Worm (Caenorhabditis elegans) whole organism, L4 larva: Measurements from ENCODE around the gene gex-2.

Experiments
- R02D3.7 ChIP-seq: fragments of 150-350 bp; sonication (generic microtip); optimal IDR thresholded peaks from 3 replicates; lab custom pipeline; 2014; ENCODE audit warnings: missing biosample characterization, missing genetic modification characterization
- T20F7.1 ChIP-seq: fragments of 200-800 bp; sonication (Bioruptor generic); optimal IDR thresholded peaks from 2 replicates; lab custom pipeline; 2018; ENCODE audit warnings: mild to moderate bottlenecking, missing genetic modification characterization, missing compliant biosample characterization
- Y105C5A.15 ChIP-seq: fragments of 200-800 bp; sonication (Bioruptor generic); IDR thresholded peaks from 2 replicates; pipeline ENCODE4 v1.3.6; 2022; ENCODE audit warnings: missing genetic modification characterization, missing compliant biosample characterization
- Y75B8A.6 ChIP-seq: fragments of 200-800 bp; sonication (Bioruptor generic); IDR thresholded peaks from 2 replicates; pipeline ENCODE4 v1.3.6; 2022; ENCODE audit warnings: missing genetic modification reagents, missing genetic modification characterization, missing compliant biosample characterization
- ZK337.2 ChIP-seq: fragments of 200-800 bp; sonication (Bioruptor generic); IDR thresholded peaks from 2 replicates; pipeline ENCODE4 v1.3.6; 2022; ENCODE audit warnings: missing genetic modification reagents, missing genetic modification characterization, missing compliant biosample characterization
- ceh-20 ChIP-seq: fragments of 200-800 bp; sonication (Bioruptor generic); IDR thresholded peaks from 2 replicates; pipeline ENCODE4 v1.3.6; 2022; ENCODE audit warnings: missing genetic modification reagents, missing genetic modification characterization, missing compliant biosample characterization
- ceh-62 ChIP-seq: sonication (generic microtip); optimal IDR thresholded peaks from 2 replicates; lab custom pipeline; 2017; ENCODE audit warnings: missing biosample characterization, missing genetic modification characterization
- cey-2 ChIP-seq: sonication (generic microtip); optimal IDR thresholded peaks from 3 replicates; lab custom pipeline; 2017; ENCODE audit warnings: missing genetic modification characterization, mild to moderate bottlenecking, missing compliant biosample characterization, antibody characterized with exemption, borderline replicate concordance; ENCODE audit not compliant: insufficient read depth
- daf-16 ChIP-seq, 3 experiments: sonication (generic microtip); optimal IDR thresholded peaks; 2 replicates each; lab custom pipeline; 2016 to 2017; ENCODE audit warnings: missing genetic modification characterization in 3 of 3, missing genetic modification reagents in 3 of 3, mild to moderate bottlenecking in 2 of 3, missing compliant biosample characterization in 2 of 3, missing biosample characterization in 1 of 3, moderate library complexity in 1 of 3
- dmd-6 ChIP-seq: fragments of 200-800 bp; sonication (Bioruptor generic); IDR thresholded peaks from 2 replicates; pipeline ENCODE4 v1.3.6; 2022; ENCODE audit warnings: missing genetic modification reagents, missing genetic modification characterization, missing compliant biosample characterization
- dmd-9 ChIP-seq: fragments of 200-800 bp; sonication (Bioruptor generic); IDR thresholded peaks from 2 replicates; pipeline ENCODE4 v1.3.6; 2022; ENCODE audit warnings: missing genetic modification reagents, missing genetic modification characterization, missing compliant biosample characterization
- egl-27 ChIP-seq: sonication (generic microtip); optimal IDR thresholded peaks from 3 replicates; lab custom pipeline; 2017; ENCODE audit warnings: missing biosample characterization, missing genetic modification reagents, missing genetic modification characterization
- jun-1 ChIP-seq: fragments of 150-350 bp; optimal IDR thresholded peaks from 2 replicates; lab custom pipeline; 2014; ENCODE audit warnings: missing biosample characterization, missing genetic modification reagents, missing genetic modification characterization
- lim-7 ChIP-seq: fragments of 200-800 bp; sonication (Bioruptor generic); IDR thresholded peaks from 2 replicates; pipeline ENCODE4 v1.3.6; 2022; ENCODE audit warnings: missing genetic modification characterization, missing compliant biosample characterization
- lin-1 ChIP-seq: fragments of 200-800 bp; sonication (Bioruptor generic); IDR thresholded peaks from 2 replicates; pipeline ENCODE4 v1.3.6; 2022; ENCODE audit warnings: missing genetic modification reagents, missing genetic modification characterization, missing compliant biosample characterization
- lir-3 ChIP-seq: sonication (generic microtip); optimal IDR thresholded peaks from 2 replicates; lab custom pipeline; 2016; ENCODE audit warnings: mild to moderate bottlenecking, missing genetic modification characterization, missing compliant biosample characterization
- lsy-2 ChIP-seq, 2 experiments: fragments of 150-350 bp in 1 of 2; sonication (generic microtip) in 1 of 2; optimal IDR thresholded peaks; 2 replicates each; lab custom pipeline; 2014 to 2017; ENCODE audit warnings: missing biosample characterization in 2 of 2, missing genetic modification characterization in 2 of 2
- madf-5 ChIP-seq, 2 experiments: fragments of 200-800 bp; sonication (Bioruptor generic); IDR thresholded peaks; 2 replicates each; pipeline ENCODE4 v1.3.6; 2022; ENCODE audit warnings: missing compliant biosample characterization in 2 of 2, missing genetic modification characterization in 2 of 2
- madf-9 ChIP-seq: fragments of 200-800 bp; sonication (Bioruptor generic); conservative IDR thresholded peaks from 2 replicates; pipeline ENCODE4 v1.3.6; 2022; ENCODE audit warnings: missing genetic modification reagents, missing genetic modification characterization, missing compliant biosample characterization
- mes-2 ChIP-seq: sonication (generic microtip); optimal IDR thresholded peaks from 2 replicates; lab custom pipeline; 2016; ENCODE audit warnings: missing genotype, mild to moderate bottlenecking, missing genetic modification characterization, missing compliant biosample characterization; ENCODE audit not compliant: poor library complexity, severe bottlenecking
- nhr-77 ChIP-seq: fragments of 150-350 bp; optimal IDR thresholded peaks from 2 replicates; lab custom pipeline; 2014; ENCODE audit warnings: missing biosample characterization, missing genetic modification characterization
- pha-4 ChIP-seq, 2 experiments: fragments of 150-350 bp in 1 of 2; fragments of 200-800 bp in 1 of 2; sonication (Bioruptor generic) in 1 of 2; IDR thresholded peaks in 1 of 2; optimal IDR thresholded peaks in 1 of 2; 2 replicates each; pipeline versions ENCODE4 v1.3.6 to Lab custom; 2014 to 2022; ENCODE audit warnings: missing genetic modification characterization in 2 of 2, missing genetic modification reagents in 2 of 2, missing biosample characterization in 1 of 2, missing compliant biosample characterization in 1 of 2
- set-16 ChIP-seq: fragments of 200-800 bp; sonication (Bioruptor generic); IDR thresholded peaks from 2 replicates; pipeline ENCODE4 v1.3.6; 2022; ENCODE audit warnings: missing genetic modification reagents, missing genetic modification characterization, missing compliant biosample characterization
- snpc-1.2 ChIP-seq: fragments of 200-800 bp; sonication (Bioruptor generic); IDR thresholded peaks from 2 replicates; pipeline ENCODE4 v1.3.6; 2022; ENCODE audit warnings: missing genetic modification reagents, missing genetic modification characterization, missing compliant biosample characterization
- spr-1 ChIP-seq: sonication (generic microtip); optimal IDR thresholded peaks from 2 replicates; lab custom pipeline; 2016; ENCODE audit warnings: mild to moderate bottlenecking, missing genetic modification characterization, missing compliant biosample characterization
- tra-1 ChIP-seq: fragments of 200-800 bp; sonication (Bioruptor generic); IDR thresholded peaks from 2 replicates; pipeline ENCODE4 v1.3.6; 2022; ENCODE audit warnings: missing genetic modification reagents, missing genetic modification characterization, missing compliant biosample characterization
- unc-130 ChIP-seq: sonication (generic microtip); optimal IDR thresholded peaks from 2 replicates; lab custom pipeline; 2016; ENCODE audit warnings: missing genetic modification reagents, missing genetic modification characterization, missing compliant biosample characterization
- unc-39 ChIP-seq: sonication (generic microtip); optimal IDR thresholded peaks from 2 replicates; lab custom pipeline; 2017; ENCODE audit warnings: missing biosample characterization, missing genetic modification characterization
- unc-62 ChIP-seq, 3 experiments: fragments of 150-350 bp in 1 of 3; sonication (generic microtip); optimal IDR thresholded peaks in 2 of 3; peaks in 1 of 3; 1 replicate in 1 of 3; 2 replicates in 2 of 3; lab custom pipeline; 2014 to 2017; ENCODE audit warnings: missing biosample characterization in 3 of 3, missing genetic modification characterization in 3 of 3, missing genetic modification reagents in 3 of 3, missing genotype in 1 of 3
- zfp-2 ChIP-seq: sonication (generic microtip); optimal IDR thresholded peaks from 2 replicates; lab custom pipeline; 2016; ENCODE audit warnings: mild to moderate bottlenecking, missing genetic modification characterization, missing compliant biosample characterization
- zip-11 ChIP-seq: fragments of 200-800 bp; sonication (Bioruptor generic); IDR thresholded peaks from 2 replicates; pipeline ENCODE4 v1.3.6; 2022; ENCODE audit warnings: missing genetic modification characterization, missing compliant biosample characterization
- ztf-11 ChIP-seq: fragments of 150-350 bp; optimal IDR thresholded peaks from 2 replicates; lab custom pipeline; 2014; ENCODE audit warnings: missing biosample characterization, missing genetic modification characterization

Gene gex-2

ce11 chrIV:596292-596952 is 23.9 kb downstream of the gex-2 start, which contains the start of the genes C18H7.7 and C18H7.11:
Gene C18H7.7, minus strand, starts transcription at chrIV:596392.
Gene C18H7.11, plus strand, starts transcription at chrIV:596902.
- TF ChIP-seq dmd-6 (GFP tag; lab: Robert Waterston, UW) (peak; percentile 27; the same call in 1 of the 2 replicates), daf-16 (GFP tag; optimal IDR thresholded peaks at IDR 0.05; lab: Kevin White, UChicago) (no peak), daf-16 (tag; optimal IDR thresholded peaks at IDR 0.05; lab: Kevin White, UChicago) (peak; percentile 31), R02D3.7 (no peak)

ce11 chrIV:601595-601994 is 29.0 kb downstream of the gex-2 start, which contains the start of gene srt-59:
Gene srt-59, minus strand, starts transcription at chrIV:601695.
- no peak for TF ChIP-seq nhr-77 (tag; lab: Kevin White, UChicago)
- TF ChIP-seq T20F7.1 (GFP tag; lab: Kevin White, UChicago), result no peak
- TF ChIP-seq madf-9, result no peak
- TF ChIP-seq Y105C5A.15, result no peak
- no peak for TF ChIP-seq lsy-2 (tag; optimal IDR thresholded peaks at IDR 0.05; lab: Kevin White, UChicago)
- TF ChIP-seq dmd-9, result no peak
- TF ChIP-seq snpc-1.2 (GFP tag; lab: Robert Waterston, UW), result no peak
- no peak for TF ChIP-seq unc-39 (tag; lab: Kevin White, UChicago)
- no peak for TF ChIP-seq lim-7
- no peak for TF ChIP-seq cey-2 (tag; lab: Kevin White, UChicago)
- no peak for TF ChIP-seq lir-3 (tag; lab: Kevin White, UChicago)
- no peak for TF ChIP-seq ceh-62 (tag; lab: Kevin White, UChicago)
- no peak for TF ChIP-seq madf-5 (GFP tag; IDR thresholded peaks at IDR 0.05; lab: Robert Waterston, UW)
- TF ChIP-seq pha-4 (GFP tag; IDR thresholded peaks at IDR 0.05; lab: Robert Waterston, UW), result no peak
- TF ChIP-seq pha-4 (tag; optimal IDR thresholded peaks at IDR 0.05; lab: Kevin White, UChicago), result no peak
- TF ChIP-seq spr-1 (tag; lab: Kevin White, UChicago), result no peak
- no peak for TF ChIP-seq Y75B8A.6 (GFP tag; lab: Robert Waterston, UW)

ce11 chrIV:603543-603942 is 31.0 kb downstream of the gex-2 start, which contains the start of gene prmt-4:
Gene prmt-4, minus strand, starts transcription at chrIV:603643.
- TF ChIP-seq jun-1 (tag; lab: Kevin White, UChicago), result no peak
- TF ChIP-seq egl-27 (tag; lab: Kevin White, UChicago), result no peak
- TF ChIP-seq tra-1, result no peak
- TF ChIP-seq dmd-6 (GFP tag; lab: Robert Waterston, UW), result no peak
- no peak for TF ChIP-seq lin-1
- TF ChIP-seq ceh-20 (GFP tag; lab: Robert Waterston, UW), result no peak
- TF ChIP-seq ZK337.2 (GFP tag; lab: Robert Waterston, UW), result no peak
- no peak for TF ChIP-seq unc-62 (GFP tag; optimal IDR thresholded peaks at IDR 0.05 in 1 of 2; lab: Kevin White, UChicago)
- no peak for TF ChIP-seq unc-62 (tag; optimal IDR thresholded peaks at IDR 0.05; lab: Kevin White, UChicago)
- TF ChIP-seq zfp-2 (tag; lab: Kevin White, UChicago), result no peak
- TF ChIP-seq ztf-11 (tag; lab: Kevin White, UChicago), result no peak

ce11 chrIV:604144-604543 is 31.6 kb downstream of the gex-2 start, which contains the start of gene col-102:
Gene col-102, plus strand, starts transcription at chrIV:604444.
- TF ChIP-seq zip-11 (GFP tag; lab: Robert Waterston, UW), result no peak
- TF ChIP-seq mes-2, result no peak
- TF ChIP-seq, all 104 proteins: peak for 0

ce11 chrIV:604817-605216 is 32.2 kb downstream of the gex-2 start:
- TF ChIP-seq set-16 (GFP tag; lab: Robert Waterston, UW) (peak; percentile 64), unc-130 (GFP tag; lab: Kevin White, UChicago) (no peak)
